Fruit fly (Drosophila melanogaster) whole organism, adult: ENCODE data around the gene Mco1.

Source experiments
- CG1620 ChIP-seq: fragments of 200-800 bp; sonication (Bioruptor generic); optimal IDR thresholded peaks from 2 replicates; lab custom pipeline; 2016; ENCODE audit warnings: missing biosample characterization, missing genetic modification characterization
- CG33017 ChIP-seq: fragments of 200-800 bp; sonication (Bioruptor generic); optimal IDR thresholded peaks from 2 replicates; lab custom pipeline; 2018; ENCODE audit warnings: missing biosample characterization, mild to moderate bottlenecking, missing genetic modification characterization, moderate library complexity
- CG5204 ChIP-seq: fragments of 200-800 bp; sonication (Bioruptor generic); optimal IDR thresholded peaks from 2 replicates; lab custom pipeline; 2016; ENCODE audit warnings: missing biosample characterization, missing genetic modification characterization
- CG7101 ChIP-seq: fragments of 200-800 bp; sonication (Bioruptor generic); optimal IDR thresholded peaks from 2 replicates; lab custom pipeline; 2018; ENCODE audit warnings: missing biosample characterization, mild to moderate bottlenecking, missing genetic modification characterization, moderate library complexity
- Hr96 ChIP-seq: fragments of 200-800 bp; sonication (Bioruptor generic); optimal IDR thresholded peaks from 2 replicates; lab custom pipeline; 2016; ENCODE audit warnings: missing biosample characterization, missing genetic modification characterization
- Mnt ChIP-seq: fragments of 200-800 bp; sonication (Bioruptor generic); optimal IDR thresholded peaks from 2 replicates; lab custom pipeline; 2016; ENCODE audit warnings: missing biosample characterization, mild to moderate bottlenecking, missing genetic modification characterization
- cnc ChIP-seq, 2 experiments: fragments of >200 bp; optimal IDR thresholded peaks; 2 replicates each; lab custom pipeline; 2017
- kay ChIP-seq: fragments of 200-800 bp; sonication (Bioruptor generic); peaks from one replicate; lab custom pipeline; 2016; ENCODE audit warnings: missing biosample characterization, missing genetic modification characterization, borderline replicate concordance

- TF ChIP-seq Mnt (GFP tag; lab: Kevin White, UChicago): no peak
- TF ChIP-seq CG33017 (tag; lab: Kevin White, UChicago): no peak
- no peak for TF ChIP-seq kay (GFP tag; lab: Kevin White, UChicago)
- no peak for TF ChIP-seq Hr96 (GFP tag; lab: Kevin White, UChicago)
- no peak for TF ChIP-seq CG1620 (GFP tag; lab: Kevin White, UChicago)
- TF ChIP-seq CG5204 (GFP tag; lab: Kevin White, UChicago): no peak
- no peak for TF ChIP-seq CG7101 (tag; lab: Kevin White, UChicago)
- TF ChIP-seq cnc (optimal IDR thresholded peaks at IDR 0.05; lab: Kevin White, UChicago): no peak
These were observed 4.3 kb downstream of the Mco1 start for dm6 chr2L:9420660-9421059.
